Fruit fly (Drosophila melanogaster): Measurements from ENCODE around the gene Crz.

Gene Crz

dm6 chr3R:14287980-14288379 is 26.7 kb upstream of the Crz start:
- no peak for TF ChIP-seq jim (GFP tag; optimal IDR thresholded peaks at IDR 0.05)

DNA sequence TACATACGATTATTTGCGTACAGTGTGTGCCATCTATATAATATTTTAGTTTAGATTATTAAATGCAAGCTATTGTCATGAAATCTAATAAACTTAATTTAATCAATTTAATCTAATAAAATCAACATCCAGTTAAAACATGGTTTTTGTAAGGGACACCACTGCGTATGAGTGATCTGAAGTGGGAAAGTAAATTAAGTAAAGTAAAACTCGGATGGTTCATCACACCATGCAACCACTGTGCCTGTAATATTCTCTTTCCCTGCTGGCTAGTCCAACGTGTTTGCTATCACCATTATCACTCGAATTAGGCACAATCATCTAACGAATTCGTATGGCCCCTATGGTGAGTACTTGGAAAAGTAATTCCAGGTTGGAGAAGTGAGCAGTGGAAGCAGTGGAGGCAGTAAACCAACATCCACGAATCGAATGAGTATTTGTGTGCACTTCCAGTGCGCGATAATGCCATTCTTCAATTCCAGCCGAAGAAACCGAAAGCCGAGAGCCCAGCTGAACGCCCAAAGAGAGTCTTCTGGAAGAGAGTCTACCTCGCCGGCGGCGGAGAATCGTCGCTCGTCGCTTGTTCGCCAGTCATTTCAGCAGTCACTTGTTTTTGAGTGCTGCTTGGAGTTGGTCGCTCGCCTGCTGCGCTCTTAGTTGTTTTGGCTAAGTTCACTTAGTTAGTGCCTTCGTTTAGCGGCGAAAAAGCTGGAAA is 25.8 kb upstream of the Crz start, which contains the start of gene red:
Gene red (plus strand): TSS at position 403 of the 715 bp plus-strand sequence.
- TF ChIP-seq Dfd (GFP tag; optimal IDR thresholded peaks at IDR 0.05): no peak
- TF ChIP-seq Hnf4 (GFP tag; optimal IDR thresholded peaks at IDR 0.05): peak; percentile 38
- no peak for TF ChIP-seq dsf (GFP tag; optimal IDR thresholded peaks at IDR 0.05; ENCODE audit: borderline replicate concordance)
- TF ChIP-seq usp (GFP tag; optimal IDR thresholded peaks at IDR 0.05): no peak
- peak; percentile 39 for TF ChIP-seq sv (GFP tag; optimal IDR thresholded peaks at IDR 0.05)
- TF ChIP-seq h (GFP tag; optimal IDR thresholded peaks at IDR 0.05): peak; percentile 61
- no peak for TF ChIP-seq Hr78 (GFP tag; optimal IDR thresholded peaks at IDR 0.05)
- TF ChIP-seq Myc (optimal IDR thresholded peaks at IDR 0.05): no peak
- TF ChIP-seq Vsx2 (GFP tag; optimal IDR thresholded peaks at IDR 0.05; ENCODE audit: partially characterized antibody): peak; percentile 38
- TF ChIP-seq brk (GFP tag; optimal IDR thresholded peaks at IDR 0.05): peak; percentile 57
- TF ChIP-seq dl (GFP tag; optimal IDR thresholded peaks at IDR 0.05; ENCODE audit: insufficient read depth in 1 of 2, partially characterized antibody in 2 of 2): peak; percentile 65 to 77
- TF ChIP-seq Rel (GFP tag; optimal IDR thresholded peaks at IDR 0.05): no peak
- TF ChIP-seq Rel (tag; optimal IDR thresholded peaks at IDR 0.05): peak; percentile 35
- no peak for TF ChIP-seq dmrt93B (GFP tag; optimal IDR thresholded peaks at IDR 0.05)
- TF ChIP-seq N (GFP tag; optimal IDR thresholded peaks at IDR 0.05): no peak
- peak; percentile 50 for TF ChIP-seq OdsH (GFP tag; optimal IDR thresholded peaks at IDR 0.05)
- peak; percentile 11 for TF ChIP-seq tai (GFP tag; optimal IDR thresholded peaks at IDR 0.05)
- peak; percentile 18 for TF ChIP-seq Sp1 (GFP tag; optimal IDR thresholded peaks at IDR 0.05)
- TF ChIP-seq woc (GFP tag; optimal IDR thresholded peaks at IDR 0.05): peak; percentile 14
- TF ChIP-seq rgr (GFP tag; optimal IDR thresholded peaks at IDR 0.05): peak; percentile 60
- peak; percentile 43 for TF ChIP-seq HLH106 (tag; optimal IDR thresholded peaks at IDR 0.05)
- peak; percentile 82 for TF ChIP-seq Hr83 (GFP tag; optimal IDR thresholded peaks at IDR 0.05; ENCODE audit: poor library complexity, severe bottlenecking)
- TF ChIP-seq lola (GFP tag; optimal IDR thresholded peaks at IDR 0.05): no peak
- no peak for TF ChIP-seq CG32264 (GFP tag; optimal IDR thresholded peaks at IDR 0.05)
- peak in 1 of 2 experiments; percentile 55 for TF ChIP-seq foxo (GFP tag; optimal IDR thresholded peaks at IDR 0.05)
- peak; percentile 50 for TF ChIP-seq psq (GFP tag; optimal IDR thresholded peaks at IDR 0.05)
- TF ChIP-seq pan (optimal IDR thresholded peaks at IDR 0.05): no peak
- peak; percentile 41 for TF ChIP-seq Jra (GFP tag; optimal IDR thresholded peaks at IDR 0.05)
- peak; percentile 62 for TF ChIP-seq CrebA (GFP tag; optimal IDR thresholded peaks at IDR 0.05; ENCODE audit: borderline replicate concordance)
- TF ChIP-seq CG9705 (GFP tag; optimal IDR thresholded peaks at IDR 0.05): no peak
- no peak for TF ChIP-seq Mio (GFP tag; optimal IDR thresholded peaks at IDR 0.05)
- TF ChIP-seq sage (GFP tag; optimal IDR thresholded peaks at IDR 0.05): peak; percentile 45
- peak; percentile 48 for TF ChIP-seq jim (GFP tag; optimal IDR thresholded peaks at IDR 0.05)
- TF ChIP-seq Dif (GFP tag; optimal IDR thresholded peaks at IDR 0.05; ENCODE audit: partially characterized antibody): peak; percentile 92
- TF ChIP-seq fru (GFP tag; optimal IDR thresholded peaks at IDR 0.05): peak; percentile 86
- TF ChIP-seq br (GFP tag; optimal IDR thresholded peaks at IDR 0.05): peak; percentile 13
- TF ChIP-seq GATAd (GFP tag; optimal IDR thresholded peaks at IDR 0.05): no peak
- TF ChIP-seq ey (GFP tag; optimal IDR thresholded peaks at IDR 0.05): peak; percentile 45
- TF ChIP-seq Abd-B (GFP tag; optimal IDR thresholded peaks at IDR 0.05): no peak

Measured in whole organism, wandering third instar larva.